Worm (Caenorhabditis elegans): ENCODE data around the gene tag-164.

Gene tag-164

ce11 chrIII:13464493-13465362, 5.4 kb downstream of the tag-164 start, which contains the start of gene kel-3 (continued):
- TF ChIP-seq mes-2 (tag; optimal IDR thresholded peaks at IDR 0.05; ENCODE audit: poor library complexity, severe bottlenecking), result peak; percentile 70
- TF ChIP-seq madf-9 (GFP tag; conservative IDR thresholded peaks at IDR 0.05), result peak; percentile 9
- TF ChIP-seq lin-29 (GFP tag; IDR thresholded peaks at IDR 0.05), result no peak; the same call in 1 of the 2 replicates
- TF ChIP-seq nhr-77 (tag; optimal IDR thresholded peaks at IDR 0.05), result peak; percentile 88
- TF ChIP-seq dmd-9 (GFP tag; IDR thresholded peaks at IDR 0.05), result peak; percentile 67
- TF ChIP-seq unc-62 (GFP tag; optimal IDR thresholded peaks at IDR 0.05 in 1 of 2), result peak in 1 of 2 experiments; percentile 91
- no peak for TF ChIP-seq unc-62 (tag; optimal IDR thresholded peaks at IDR 0.05)
- TF ChIP-seq zip-2 (tag; optimal IDR thresholded peaks at IDR 0.05), result peak; percentile 58
- TF ChIP-seq daf-12 (tag; optimal IDR thresholded peaks at IDR 0.05), result no peak
- TF ChIP-seq snpc-1.2 (GFP tag; IDR thresholded peaks at IDR 0.05), result peak; percentile 72
- peak; percentile 93 for TF ChIP-seq T26A8.4 (GFP tag; IDR thresholded peaks at IDR 0.05)
- no peak for TF ChIP-seq snpc-4 (tag; optimal IDR thresholded peaks at IDR 0.05)
- TF ChIP-seq daf-16 (GFP tag; optimal IDR thresholded peaks at IDR 0.05), result peak; percentile 50 to 61
- TF ChIP-seq daf-16 (tag; optimal IDR thresholded peaks at IDR 0.05), result peak; percentile 79
- peak; percentile 67; the same call in 1 of the 2 replicates for TF ChIP-seq hmg-1.1 (GFP tag; IDR thresholded peaks at IDR 0.05)
- TF ChIP-seq ama-1 (optimal IDR thresholded peaks at IDR 0.05), result peak; percentile 99
- TF ChIP-seq dmd-8 (GFP tag; IDR thresholded peaks at IDR 0.05), result peak; percentile 78; the same call in 1 of the 2 replicates
- peak; percentile 96 for TF ChIP-seq zfp-3 (GFP tag; conservative IDR thresholded peaks at IDR 0.05)
- no peak for TF ChIP-seq tag-97 (GFP tag; IDR thresholded peaks at IDR 0.05)
- TF ChIP-seq lin-1 (GFP tag; IDR thresholded peaks at IDR 0.05), result peak; percentile 81
- TF ChIP-seq D1046.2 (GFP tag; IDR thresholded peaks at IDR 0.05), result peak; percentile 67; the same call in 1 of the 2 replicates
- TF ChIP-seq egl-27 (tag; optimal IDR thresholded peaks at IDR 0.05), result no peak
- TF ChIP-seq set-16 (GFP tag; IDR thresholded peaks at IDR 0.05), result no peak
- TF ChIP-seq nhr-102 (tag; optimal IDR thresholded peaks at IDR 0.05), result peak; percentile 90
- TF ChIP-seq spr-1 (tag; optimal IDR thresholded peaks at IDR 0.05), result peak; percentile 58
- TF ChIP-seq mdt-29 (GFP tag; IDR thresholded peaks at IDR 0.05), result peak; percentile 82
- TF ChIP-seq F37D6.2 (tag; optimal IDR thresholded peaks at IDR 0.05), result no peak
- peak in 1 of 2 experiments; percentile 81; a peak in 2 of 4 replicates for TF ChIP-seq madf-5 (GFP tag; IDR thresholded peaks at IDR 0.05)
- TF ChIP-seq hlh-30 (tag; optimal IDR thresholded peaks at IDR 0.05; ENCODE audit: insufficient read depth), result peak; percentile 76
- TF ChIP-seq ztf-11 (tag; optimal IDR thresholded peaks at IDR 0.05), result no peak
- TF ChIP-seq ctbp-1 (GFP tag; IDR thresholded peaks at IDR 0.05), result peak; percentile 79
- peak; percentile 19 for TF ChIP-seq ceh-20 (GFP tag; IDR thresholded peaks at IDR 0.05)
- no peak; the same call in none of the 2 replicates for TF ChIP-seq lim-7 (GFP tag; IDR thresholded peaks at IDR 0.05)
- TF ChIP-seq T20F7.1 (GFP tag; optimal IDR thresholded peaks at IDR 0.05), result peak; percentile 65
- no peak for TF ChIP-seq nhr-25 (tag; optimal IDR thresholded peaks at IDR 0.05; ENCODE audit: borderline replicate concordance, insufficient read depth)
- TF ChIP-seq F44E2.7 (GFP tag; IDR thresholded peaks at IDR 0.05), result no peak
- TF ChIP-seq ZK337.2 (GFP tag; IDR thresholded peaks at IDR 0.05), result no peak
- peak in 1 of 2 experiments; percentile 47 for TF ChIP-seq hif-1 (tag; optimal IDR thresholded peaks at IDR 0.05)
- TF ChIP-seq gei-8 (GFP tag; optimal IDR thresholded peaks at IDR 0.05), result peak; percentile 88
- TF ChIP-seq lin-15B (tag; optimal IDR thresholded peaks at IDR 0.05), result peak; percentile 11
- peak; percentile 86 for TF ChIP-seq arid-1 (GFP tag; conservative IDR thresholded peaks at IDR 0.05)
- peak; percentile 63 to 86 for TF ChIP-seq lsy-2 (tag; optimal IDR thresholded peaks at IDR 0.05)
- TF ChIP-seq nhr-76 (tag; optimal IDR thresholded peaks at IDR 0.05), result no peak
- TF ChIP-seq Y5F2A.4 (GFP tag; optimal IDR thresholded peaks at IDR 0.05), result peak; percentile 78
- TF ChIP-seq unc-130 (GFP tag; optimal IDR thresholded peaks at IDR 0.05), result peak; percentile 89
- peak; percentile 69 for TF ChIP-seq nhr-10 (tag; optimal IDR thresholded peaks at IDR 0.05)
- no peak for TF ChIP-seq jun-1 (tag; optimal IDR thresholded peaks at IDR 0.05)
- TF ChIP-seq ceh-44 (GFP tag; IDR thresholded peaks at IDR 0.05), result peak; percentile 6; the same call in 1 of the 2 replicates
- TF ChIP-seq vab-7 (GFP tag; IDR thresholded peaks at IDR 0.05), result 0 out of 2 replicates have a peak, but pooled peaks have one; percentile 8
